Worm (Caenorhabditis elegans) whole organism, young adult: ENCODE results near the gene F26F2.11.

Experiments
- ceh-100 ChIP-seq: fragments of 200-800 bp; sonication (Bioruptor generic); IDR thresholded peaks from 2 replicates; pipeline ENCODE4 v1.3.6; 2022; ENCODE audit warnings: missing genetic modification reagents, missing genetic modification characterization, missing compliant biosample characterization
- unc-130 ChIP-seq: sonication (generic microtip); optimal IDR thresholded peaks from 2 replicates; lab custom pipeline; 2016; ENCODE audit warnings: missing genetic modification reagents, missing genetic modification characterization, missing compliant biosample characterization

- TF ChIP-seq unc-130 = no peak
- TF ChIP-seq ceh-100 (GFP tag; lab: Robert Waterston, UW) = no peak
Measured at ce11 chrV:20574872-20575271, 20.7 kb downstream of the F26F2.11 start.
